Worm (Caenorhabditis elegans): ENCODE data around the gene W09C2.10.

- peak; percentile 93 for TF ChIP-seq aha-1 (tag)
- TF ChIP-seq nhr-28 (tag; optimal IDR thresholded peaks at IDR 0.05): peak; percentile 78
- no peak for TF ChIP-seq ceh-62 (tag; optimal IDR thresholded peaks at IDR 0.05)
- TF ChIP-seq ztf-11 (tag; optimal IDR thresholded peaks at IDR 0.05): no peak
- TF ChIP-seq unc-62 (GFP tag; optimal IDR thresholded peaks at IDR 0.05 in 1 of 2): peak in 1 of 2 experiments; percentile 95
- no peak for TF ChIP-seq unc-62 (tag; optimal IDR thresholded peaks at IDR 0.05)
- peak in 1 of 2 experiments; percentile 37 for TF ChIP-seq hif-1 (tag; optimal IDR thresholded peaks at IDR 0.05)
- no peak for TF ChIP-seq ceh-44 (GFP tag; IDR thresholded peaks at IDR 0.05)
- no peak for TF ChIP-seq ama-1 (optimal IDR thresholded peaks at IDR 0.05)
- peak; percentile 86 for TF ChIP-seq nhr-77 (tag; optimal IDR thresholded peaks at IDR 0.05)
- TF ChIP-seq nhr-6 (tag; optimal IDR thresholded peaks at IDR 0.05): no peak
- no peak for TF ChIP-seq lin-38 (GFP tag; IDR thresholded peaks at IDR 0.05)
- TF ChIP-seq nhr-76 (tag; optimal IDR thresholded peaks at IDR 0.05): no peak
Measured at ce11 chrIV:9671001-9671652, 46.2 kb upstream of the W09C2.10 start.
